Worm (Caenorhabditis elegans): ENCODE measurements around the gene srx-3.

- TF ChIP-seq nhr-237 (tag; optimal IDR thresholded peaks at IDR 0.05) (no peak), nhr-6 (tag; optimal IDR thresholded peaks at IDR 0.05) (no peak)
Observed at ce11 chrV:9030248-9030647, 24.9 kb downstream of the srx-3 start, which contains the start of gene C25E10.5.

All from whole organism, L2 larva.